Worm (Caenorhabditis elegans): ENCODE measurements around the gene gsto-3.
A peak's percentile ranks its signal among the peaks of the same experiment; 100 is the strongest.

Gene gsto-3

DNA sequence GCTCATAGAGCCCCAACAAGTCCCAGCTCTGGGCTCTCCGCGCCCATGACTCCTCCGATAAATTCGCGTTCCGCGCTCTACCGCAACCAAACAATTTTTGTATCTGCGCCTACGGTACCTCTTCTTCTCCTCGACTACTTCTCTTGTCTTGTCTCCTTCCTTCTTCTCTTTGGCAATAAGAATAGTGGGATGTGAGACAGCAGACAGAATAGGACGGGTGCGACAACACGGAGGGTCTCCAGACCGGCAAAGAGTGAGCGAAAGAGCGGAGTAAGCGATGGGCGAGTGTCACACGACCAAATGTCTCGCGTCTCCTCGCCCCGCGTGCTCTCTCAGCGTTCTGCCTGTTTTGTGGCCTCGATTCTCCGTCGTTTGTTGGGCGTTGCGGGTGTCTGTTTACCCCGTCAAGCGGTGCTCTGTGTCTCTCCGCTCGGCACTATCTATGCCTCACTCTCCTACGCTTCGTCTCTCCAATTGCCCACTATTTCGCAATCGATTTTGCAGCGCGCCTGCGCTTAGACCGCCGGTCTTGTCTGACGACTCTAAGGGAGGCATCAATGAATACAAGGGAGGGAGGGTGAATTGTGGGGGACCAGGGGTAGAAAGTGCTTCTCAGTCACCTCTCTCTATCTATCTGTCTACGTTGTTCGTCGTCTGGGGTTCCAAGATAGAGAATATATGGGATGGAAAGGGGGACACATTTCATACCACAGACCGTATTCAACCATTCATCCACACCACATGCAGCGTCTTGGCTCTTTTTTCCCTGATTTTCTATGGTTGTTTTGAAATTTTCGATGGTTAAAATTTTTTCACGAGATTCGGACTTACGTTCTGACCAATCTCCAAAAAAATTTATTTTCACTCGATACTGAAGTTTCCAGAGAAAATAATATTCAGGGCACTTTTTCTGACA is 26.3 kb downstream of the gsto-3 start, which contains the start of gene gei-4 (continued):
- TF ChIP-seq nhr-47 (tag; optimal IDR thresholded peaks at IDR 0.05) (peak; percentile 96), Y116A8C.19 (tag; optimal IDR thresholded peaks at IDR 0.05; ENCODE audit: borderline replicate concordance) (peak; percentile 18), ets-5 (GFP tag; IDR thresholded peaks at IDR 0.05) (no peak), alr-1 (tag; optimal IDR thresholded peaks at IDR 0.05; ENCODE audit: borderline replicate concordance) (no peak), mep-1 (tag; optimal IDR thresholded peaks at IDR 0.05) (peak; percentile 75), nhr-90 (tag; optimal IDR thresholded peaks at IDR 0.05; ENCODE audit: poor library complexity) (peak; percentile 87), snu-23 (GFP tag; optimal IDR thresholded peaks at IDR 0.05) (peak; percentile 97), tlp-1 (tag; optimal IDR thresholded peaks at IDR 0.05) (no peak), blmp-1 (tag; optimal IDR thresholded peaks at IDR 0.05) (peak; percentile 65), fkh-4 (tag; optimal IDR thresholded peaks at IDR 0.05; ENCODE audit: borderline replicate concordance) (peak; percentile 38), elt-2 (tag; optimal IDR thresholded peaks at IDR 0.05) (peak; percentile 43), aly-2 (tag; optimal IDR thresholded peaks at IDR 0.05) (no peak), nhr-28 (tag; optimal IDR thresholded peaks at IDR 0.05) (no peak), efl-3 (GFP tag; optimal IDR thresholded peaks at IDR 0.05) (no peak), grh-1 (GFP tag; IDR thresholded peaks at IDR 0.05) (peak; percentile 57), pag-3 (tag; optimal IDR thresholded peaks at IDR 0.05; ENCODE audit: borderline replicate concordance, insufficient read depth) (no peak), egl-13 (tag; optimal IDR thresholded peaks at IDR 0.05) (peak; percentile 88), pax-3 (tag; optimal IDR thresholded peaks at IDR 0.05) (peak; percentile 86), unc-98 (GFP tag; IDR thresholded peaks at IDR 0.05) (no peak), nhr-76 (tag; optimal IDR thresholded peaks at IDR 0.05) (peak; percentile 21), C34B4.2 (tag; optimal IDR thresholded peaks at IDR 0.05) (no peak), zag-1 (tag; optimal IDR thresholded peaks at IDR 0.05) (no peak), C16A3.4 (tag; optimal IDR thresholded peaks at IDR 0.05) (peak; percentile 9), nhr-71 (tag; optimal IDR thresholded peaks at IDR 0.05) (peak; percentile 97), dpl-1 (GFP tag; optimal IDR thresholded peaks at IDR 0.05) (peak; percentile 47 to 64 (median 60)), nhr-20 (tag; optimal IDR thresholded peaks at IDR 0.05) (peak; percentile 92), xbp-1 (tag; optimal IDR thresholded peaks at IDR 0.05) (peak; percentile 85), ceh-8 (GFP tag; optimal IDR thresholded peaks at IDR 0.05) (peak; percentile 64), vab-15 (tag; optimal IDR thresholded peaks at IDR 0.05) (no peak), swsn-7 (tag; optimal IDR thresholded peaks at IDR 0.05) (peak; percentile 94), mef-2 (tag; optimal IDR thresholded peaks at IDR 0.05) (peak; percentile 3), dsc-1 (tag; optimal IDR thresholded peaks at IDR 0.05) (peak; percentile 89), egl-27 (tag; optimal IDR thresholded peaks at IDR 0.05) (peak; percentile 23 to 71), ztf-11 (tag; optimal IDR thresholded peaks at IDR 0.05) (peak in 1 of 2 experiments; percentile 84), lin-35 (GFP tag; optimal IDR thresholded peaks at IDR 0.05) (peak; percentile 65 to 79), pqm-1 (tag; optimal IDR thresholded peaks at IDR 0.05) (no peak), nhr-11 (tag; optimal IDR thresholded peaks at IDR 0.05) (peak; percentile 77), ceh-63 (GFP tag; optimal IDR thresholded peaks at IDR 0.05) (no peak), unc-62 (GFP tag; optimal IDR thresholded peaks at IDR 0.05) (no peak)

DNA sequence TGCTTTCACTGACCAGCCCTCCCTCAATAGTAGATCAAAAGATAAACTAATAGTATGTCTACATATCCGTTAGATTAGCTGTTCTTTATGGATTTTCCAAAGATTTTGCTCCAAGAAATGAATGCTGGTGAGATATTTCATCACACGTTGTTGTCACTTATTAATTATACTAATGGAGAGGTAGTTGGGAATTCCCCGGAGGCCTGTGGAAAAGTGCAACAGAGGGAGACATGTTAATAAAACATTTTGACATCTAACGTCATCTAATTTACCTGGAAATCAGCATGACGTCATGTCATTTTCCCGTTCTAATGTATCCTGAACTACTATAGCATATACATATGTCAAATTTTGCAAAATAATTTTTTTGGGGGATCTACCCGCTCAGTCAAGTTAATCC is 28.1 kb downstream of the gsto-3 start:
- TF ChIP-seq nhr-47 (tag; optimal IDR thresholded peaks at IDR 0.05) (peak; percentile 15), irx-1 (tag; optimal IDR thresholded peaks at IDR 0.05) (no peak), lin-35 (GFP tag; optimal IDR thresholded peaks at IDR 0.05) (no peak), nhr-90 (tag; optimal IDR thresholded peaks at IDR 0.05; ENCODE audit: poor library complexity) (no peak), sptf-1 (tag; optimal IDR thresholded peaks at IDR 0.05) (no peak), ceh-8 (GFP tag; optimal IDR thresholded peaks at IDR 0.05) (peak; percentile 82), pqm-1 (tag; optimal IDR thresholded peaks at IDR 0.05) (no peak), lin-39 (tag; optimal IDR thresholded peaks at IDR 0.05) (no peak), fkh-4 (tag; optimal IDR thresholded peaks at IDR 0.05; ENCODE audit: borderline replicate concordance) (no peak), egl-13 (tag; optimal IDR thresholded peaks at IDR 0.05) (no peak), nhr-20 (tag; optimal IDR thresholded peaks at IDR 0.05) (no peak), sox-4 (tag; optimal IDR thresholded peaks at IDR 0.05) (no peak), fkh-8 (tag; optimal IDR thresholded peaks at IDR 0.05) (peak; percentile 29), mdl-1 (tag; optimal IDR thresholded peaks at IDR 0.05) (no peak), ets-5 (GFP tag; IDR thresholded peaks at IDR 0.05) (no peak), jun-1 (tag; optimal IDR thresholded peaks at IDR 0.05) (no peak), dsc-1 (tag; optimal IDR thresholded peaks at IDR 0.05) (peak; percentile 51), ces-1 (GFP tag; optimal IDR thresholded peaks at IDR 0.05) (no peak), unc-86 (tag; optimal IDR thresholded peaks at IDR 0.05) (peak; percentile 22), blmp-1 (tag; optimal IDR thresholded peaks at IDR 0.05) (no peak), efl-3 (GFP tag; optimal IDR thresholded peaks at IDR 0.05) (no peak), Y116A8C.19 (tag; optimal IDR thresholded peaks at IDR 0.05; ENCODE audit: borderline replicate concordance) (no peak), nhr-76 (tag; optimal IDR thresholded peaks at IDR 0.05) (no peak)

All from whole organism, L1 larva.